Fruit fly (Drosophila melanogaster): ENCODE results near the gene lectin-21Ca.
A peak's percentile ranks its signal among the peaks of the same experiment; 100 is the strongest.

The lectin-21Ca gene

dm6 chr2L:606952-607351 is 17.5 kb upstream of the lectin-21Ca start:
- TF ChIP-seq usp (GFP tag; optimal IDR thresholded peaks at IDR 0.05) (no peak), EcR (GFP tag; optimal IDR thresholded peaks at IDR 0.05) (no peak), CG8478 (optimal IDR thresholded peaks at IDR 0.05) (no peak), pan (optimal IDR thresholded peaks at IDR 0.05) (no peak), psq (optimal IDR thresholded peaks at IDR 0.05) (no peak), Dll (optimal IDR thresholded peaks at IDR 0.05) (no peak)

- TF ChIP-seq psq (optimal IDR thresholded peaks at IDR 0.05): no peak
- no peak for TF ChIP-seq CG8478 (optimal IDR thresholded peaks at IDR 0.05)
- TF ChIP-seq pan (optimal IDR thresholded peaks at IDR 0.05): no peak
- TF ChIP-seq Dll (optimal IDR thresholded peaks at IDR 0.05): no peak
- TF ChIP-seq usp (GFP tag; optimal IDR thresholded peaks at IDR 0.05): no peak
- TF ChIP-seq EcR (GFP tag; optimal IDR thresholded peaks at IDR 0.05): no peak
Measured at dm6 chr2L:608143-608542, 16.3 kb upstream of the lectin-21Ca start.

- TF ChIP-seq Dll (optimal IDR thresholded peaks at IDR 0.05): no peak
- TF ChIP-seq CG8478 (optimal IDR thresholded peaks at IDR 0.05): no peak
- TF ChIP-seq pan (optimal IDR thresholded peaks at IDR 0.05): no peak
- TF ChIP-seq EcR (GFP tag; optimal IDR thresholded peaks at IDR 0.05): no peak
- no peak for TF ChIP-seq usp (GFP tag; optimal IDR thresholded peaks at IDR 0.05)
- TF ChIP-seq psq (optimal IDR thresholded peaks at IDR 0.05): no peak
Measured at dm6 chr2L:609497-609896, 14.9 kb upstream of the lectin-21Ca start.

dm6 chr2L:612778-613177 is 11.6 kb upstream of the lectin-21Ca start:
- no peak for TF ChIP-seq CG8478 (optimal IDR thresholded peaks at IDR 0.05)
- no peak for TF ChIP-seq psq (optimal IDR thresholded peaks at IDR 0.05)
- TF ChIP-seq pan (optimal IDR thresholded peaks at IDR 0.05): no peak
- TF ChIP-seq EcR (GFP tag; optimal IDR thresholded peaks at IDR 0.05): no peak
- no peak for TF ChIP-seq usp (GFP tag; optimal IDR thresholded peaks at IDR 0.05)

- TF ChIP-seq Dll (optimal IDR thresholded peaks at IDR 0.05): no peak
- TF ChIP-seq CG8478 (optimal IDR thresholded peaks at IDR 0.05): no peak
- TF ChIP-seq usp (GFP tag; optimal IDR thresholded peaks at IDR 0.05): no peak
- no peak for TF ChIP-seq pan (optimal IDR thresholded peaks at IDR 0.05)
- TF ChIP-seq psq (optimal IDR thresholded peaks at IDR 0.05): no peak
- no peak for TF ChIP-seq EcR (GFP tag; optimal IDR thresholded peaks at IDR 0.05)
Measured at dm6 chr2L:615023-615422, 9.4 kb upstream of the lectin-21Ca start.

- TF ChIP-seq Dll (optimal IDR thresholded peaks at IDR 0.05) (no peak), pan (optimal IDR thresholded peaks at IDR 0.05) (no peak)
Measured at dm6 chr2L:619739-620138, 4.7 kb upstream of the lectin-21Ca start.

- TF ChIP-seq EcR (GFP tag; optimal IDR thresholded peaks at IDR 0.05) (no peak), pan (optimal IDR thresholded peaks at IDR 0.05) (no peak), CG8478 (optimal IDR thresholded peaks at IDR 0.05) (no peak), usp (GFP tag; optimal IDR thresholded peaks at IDR 0.05) (no peak), Dll (optimal IDR thresholded peaks at IDR 0.05) (no peak), psq (optimal IDR thresholded peaks at IDR 0.05) (no peak)
Measured at dm6 chr2L:621101-621500, 3.3 kb upstream of the lectin-21Ca start, which contains the start of gene lectin-21Cb. lectin-21Cb (minus strand) TSS chr2L:621201.

- TF ChIP-seq psq (optimal IDR thresholded peaks at IDR 0.05): no peak
- TF ChIP-seq pan (optimal IDR thresholded peaks at IDR 0.05): no peak
- TF ChIP-seq Dll (optimal IDR thresholded peaks at IDR 0.05): no peak
- no peak for TF ChIP-seq EcR (GFP tag; optimal IDR thresholded peaks at IDR 0.05)
- TF ChIP-seq CG8478 (optimal IDR thresholded peaks at IDR 0.05): no peak
- TF ChIP-seq usp (GFP tag; optimal IDR thresholded peaks at IDR 0.05): no peak
Measured at dm6 chr2L:623210-623873, 1.1 kb upstream of the lectin-21Ca start.

dm6 chr2L:625352-625751 is 935 bp downstream of the lectin-21Ca start, which contains the start of gene CG2839:
CG2839 (plus strand) TSS chr2L:625652.
- TF ChIP-seq pan (optimal IDR thresholded peaks at IDR 0.05) (no peak), CG8478 (optimal IDR thresholded peaks at IDR 0.05) (no peak), psq (optimal IDR thresholded peaks at IDR 0.05) (no peak), usp (GFP tag; optimal IDR thresholded peaks at IDR 0.05) (no peak), EcR (GFP tag; optimal IDR thresholded peaks at IDR 0.05) (no peak), Dll (optimal IDR thresholded peaks at IDR 0.05) (no peak)

- TF ChIP-seq CG8478 (optimal IDR thresholded peaks at IDR 0.05): no peak
- TF ChIP-seq EcR (GFP tag; optimal IDR thresholded peaks at IDR 0.05): no peak
- TF ChIP-seq Dll (optimal IDR thresholded peaks at IDR 0.05): no peak
- TF ChIP-seq usp (GFP tag; optimal IDR thresholded peaks at IDR 0.05): no peak
- no peak for TF ChIP-seq pan (optimal IDR thresholded peaks at IDR 0.05)
- no peak for TF ChIP-seq psq (optimal IDR thresholded peaks at IDR 0.05)
Measured at dm6 chr2L:630177-630576, 5.8 kb downstream of the lectin-21Ca start.

- TF ChIP-seq psq (optimal IDR thresholded peaks at IDR 0.05): no peak
- TF ChIP-seq usp (GFP tag; optimal IDR thresholded peaks at IDR 0.05): no peak
- no peak for TF ChIP-seq Dll (optimal IDR thresholded peaks at IDR 0.05)
- TF ChIP-seq CG8478 (optimal IDR thresholded peaks at IDR 0.05): no peak
- no peak for TF ChIP-seq EcR (GFP tag; optimal IDR thresholded peaks at IDR 0.05)
- no peak for TF ChIP-seq pan (optimal IDR thresholded peaks at IDR 0.05)
Measured at dm6 chr2L:633192-633591, 8.8 kb downstream of the lectin-21Ca start.

- TF ChIP-seq EcR (GFP tag; optimal IDR thresholded peaks at IDR 0.05) (no peak), pan (optimal IDR thresholded peaks at IDR 0.05) (peak; percentile 77), psq (optimal IDR thresholded peaks at IDR 0.05) (no peak), Dll (optimal IDR thresholded peaks at IDR 0.05) (no peak)
Measured at dm6 chr2L:634208-634614, 9.8 kb downstream of the lectin-21Ca start.

- TF ChIP-seq EcR (GFP tag; optimal IDR thresholded peaks at IDR 0.05) (no peak), pan (optimal IDR thresholded peaks at IDR 0.05) (no peak), Dll (optimal IDR thresholded peaks at IDR 0.05) (no peak), usp (GFP tag; optimal IDR thresholded peaks at IDR 0.05) (no peak), psq (optimal IDR thresholded peaks at IDR 0.05) (no peak), CG8478 (optimal IDR thresholded peaks at IDR 0.05) (no peak)
Measured at dm6 chr2L:636507-636906, 12.1 kb downstream of the lectin-21Ca start.
